Fruit fly (Drosophila melanogaster): ENCODE data around the gene CG16713.

The CG16713 gene

dm6 chr2L:3731055-3731454 is 35.8 kb upstream of the CG16713 start:
- TF ChIP-seq bigmax (GFP tag; optimal IDR thresholded peaks at IDR 0.05), result no peak
- TF ChIP-seq Chrac-16 (GFP tag; optimal IDR thresholded peaks at IDR 0.05), result no peak
- TF ChIP-seq chm (GFP tag; IDR thresholded peaks at IDR 0.05), result no peak
- no peak for TF ChIP-seq CG17568 (GFP tag; optimal IDR thresholded peaks at IDR 0.05)
- TF ChIP-seq peb (GFP tag; IDR thresholded peaks at IDR 0.05), result no peak
- TF ChIP-seq CG17328 (GFP tag; IDR thresholded peaks at IDR 0.05), result no peak
- TF ChIP-seq croc (GFP tag; conservative IDR thresholded peaks at IDR 0.05), result no peak
- TF ChIP-seq Nf-YB (GFP tag; optimal IDR thresholded peaks at IDR 0.05), result no peak

dm6 chr2L:3730182-3730975 is 35.2 kb upstream of the CG16713 start, which contains the start of gene CG10019:
Gene CG10019 (plus strand): TSS chr2L:3730466.
- peak; percentile 19; the same call in 1 of the 2 replicates for TF ChIP-seq amos (GFP tag; IDR thresholded peaks at IDR 0.05; ENCODE audit: partially characterized antibody)
- no peak for TF ChIP-seq Bdp1 (GFP tag; optimal IDR thresholded peaks at IDR 0.05)
- TF ChIP-seq Eip74EF (GFP tag; optimal IDR thresholded peaks at IDR 0.05), result no peak
- TF ChIP-seq grau (tag; optimal IDR thresholded peaks at IDR 0.05), result no peak
- TF ChIP-seq CG17359 (tag; optimal IDR thresholded peaks at IDR 0.05), result no peak
- TF ChIP-seq Sox100B (GFP tag; optimal IDR thresholded peaks at IDR 0.05), result no peak
- no peak for TF ChIP-seq tx (GFP tag; optimal IDR thresholded peaks at IDR 0.05)
- TF ChIP-seq tll (GFP tag; optimal IDR thresholded peaks at IDR 0.05), result no peak
- no peak for TF ChIP-seq CG1233 (GFP tag; optimal IDR thresholded peaks at IDR 0.05)
- TF ChIP-seq sd (tag; optimal IDR thresholded peaks at IDR 0.05), result peak; percentile 58
- no peak for TF ChIP-seq yki (optimal IDR thresholded peaks at IDR 0.05)
- no peak for TF ChIP-seq CG1024 (GFP tag; IDR thresholded peaks at IDR 0.05)
- no peak for TF ChIP-seq mam (GFP tag; optimal IDR thresholded peaks at IDR 0.05)
- no peak for TF ChIP-seq phol (tag; optimal IDR thresholded peaks at IDR 0.05)
- TF ChIP-seq Atf3 (GFP tag; optimal IDR thresholded peaks at IDR 0.05), result no peak
- TF ChIP-seq gro (GFP tag; optimal IDR thresholded peaks at IDR 0.05), result no peak
- no peak for TF ChIP-seq pfk (GFP tag; optimal IDR thresholded peaks at IDR 0.05)
- no peak for TF ChIP-seq eyg (GFP tag; optimal IDR thresholded peaks at IDR 0.05)
- peak; percentile 61 for TF ChIP-seq Elba2 (GFP tag; optimal IDR thresholded peaks at IDR 0.05)
- TF ChIP-seq CG3163 (GFP tag; optimal IDR thresholded peaks at IDR 0.05), result peak; percentile 98
- no peak for TF ChIP-seq maf-S (GFP tag; optimal IDR thresholded peaks at IDR 0.05)
- no peak for TF ChIP-seq Hmr (GFP tag; optimal IDR thresholded peaks at IDR 0.05)
- TF ChIP-seq Med (GFP tag), result peak; percentile 71
- TF ChIP-seq CG10321 (GFP tag; IDR thresholded peaks at IDR 0.05), result no peak
- no peak for TF ChIP-seq CG17186 (GFP tag; optimal IDR thresholded peaks at IDR 0.05)
- no peak for TF ChIP-seq Mrtf (GFP tag; IDR thresholded peaks at IDR 0.05)
- TF ChIP-seq CG17568 (GFP tag; optimal IDR thresholded peaks at IDR 0.05), result no peak
- TF ChIP-seq Dbx (GFP tag; IDR thresholded peaks at IDR 0.05), result 0 out of 3 replicates have a peak, but pooled peaks have one; percentile 8
- TF ChIP-seq CG32767 (GFP tag; IDR thresholded peaks at IDR 0.05), result no peak
- no peak for TF ChIP-seq CG17328 (GFP tag; IDR thresholded peaks at IDR 0.05)
- no peak for TF ChIP-seq eve (GFP tag; optimal IDR thresholded peaks at IDR 0.05)
- no peak for TF ChIP-seq CG3065 (GFP tag; optimal IDR thresholded peaks at IDR 0.05)
- no peak for TF ChIP-seq CG12659 (GFP tag; optimal IDR thresholded peaks at IDR 0.05)
- TF ChIP-seq Chrac-16 (GFP tag; optimal IDR thresholded peaks at IDR 0.05), result no peak
- TF ChIP-seq caup (GFP tag; optimal IDR thresholded peaks at IDR 0.05; ENCODE audit: severe bottlenecking), result peak; percentile 3
- peak; percentile 78 for TF ChIP-seq crol (GFP tag; IDR thresholded peaks at IDR 0.05)
- no peak for TF ChIP-seq CG9215 (GFP tag; IDR thresholded peaks at IDR 0.05)
- TF ChIP-seq zen2 (GFP tag; IDR thresholded peaks at IDR 0.05; ENCODE audit: partially characterized antibody), result 0 out of 3 replicates have a peak, but pooled peaks have one; percentile 30
- TF ChIP-seq CG2116 (GFP tag; optimal IDR thresholded peaks at IDR 0.05), result no peak
- TF ChIP-seq HLH4C (GFP tag; IDR thresholded peaks at IDR 0.05; ENCODE audit: partially characterized antibody), result 0 out of 3 replicates have a peak, but pooled peaks have one; percentile 20
- no peak for TF ChIP-seq Dip3 (GFP tag; optimal IDR thresholded peaks at IDR 0.05)
- peak; percentile 75 for TF ChIP-seq sens (GFP tag)
